Worm (Caenorhabditis elegans) whole organism, L3 larva: ENCODE data around the gene M199.136.

ENCODE experiments used
- aly-2 ChIP-seq: fragments of 150-350 bp; optimal IDR thresholded peaks from 2 replicates; lab custom pipeline; 2014; ENCODE audit warnings: missing biosample characterization, missing genetic modification characterization
- ceh-28 ChIP-seq: fragments of 150-350 bp; optimal IDR thresholded peaks from 2 replicates; lab custom pipeline; 2014; ENCODE audit warnings: missing biosample characterization, missing genetic modification reagents, missing genetic modification characterization
- elt-3 ChIP-seq, 3 experiments: fragments of 150-350 bp in 1 of 3; sonication (generic microtip) in 2 of 3; optimal IDR thresholded peaks; 2 replicates in 2 of 3; 4 replicates in 1 of 3; lab custom pipeline; 2014 to 2017; ENCODE audit warnings: missing biosample characterization in 3 of 3, missing genetic modification characterization in 3 of 3
- fkh-10 ChIP-seq: sonication (generic microtip); optimal IDR thresholded peaks from 2 replicates; lab custom pipeline; 2017; ENCODE audit warnings: missing biosample characterization, missing genetic modification reagents, missing genetic modification characterization
- mdl-1 ChIP-seq: fragments of 150-350 bp; optimal IDR thresholded peaks from 2 replicates; lab custom pipeline; 2014; ENCODE audit warnings: missing biosample characterization, missing genetic modification characterization
- nhr-237 ChIP-seq: fragments of 150-350 bp; optimal IDR thresholded peaks from 2 replicates; lab custom pipeline; 2014; ENCODE audit warnings: missing biosample characterization, missing genetic modification characterization
- nhr-25 ChIP-seq: sonication (generic microtip); optimal IDR thresholded peaks from 2 replicates; lab custom pipeline; 2017; ENCODE audit warnings: missing biosample characterization, missing genetic modification characterization
- nhr-28 ChIP-seq: fragments of 150-350 bp; optimal IDR thresholded peaks from 2 replicates; lab custom pipeline; 2014; ENCODE audit warnings: missing biosample characterization, missing genetic modification characterization
- nhr-77 ChIP-seq: fragments of 150-350 bp; optimal IDR thresholded peaks from 2 replicates; lab custom pipeline; 2014; ENCODE audit warnings: missing biosample characterization, missing genetic modification characterization
- snpc-4 ChIP-seq: fragments of 150-350 bp; optimal IDR thresholded peaks from 2 replicates; lab custom pipeline; 2014; ENCODE audit warnings: missing biosample characterization, missing genetic modification characterization
- unc-62 ChIP-seq: fragments of 150-350 bp; sonication (generic microtip); optimal IDR thresholded peaks from 4 replicates; lab custom pipeline; 2014; ENCODE audit warnings: missing biosample characterization, missing genetic modification reagents, missing genetic modification characterization

- TF ChIP-seq fkh-10 (GFP tag; lab: Kevin White, UChicago) = no peak
- TF ChIP-seq nhr-25 = no peak
- TF ChIP-seq mdl-1 (tag; lab: Kevin White, UChicago) = no peak
- TF ChIP-seq unc-62 (GFP tag; lab: Kevin White, UChicago) = no peak
- TF ChIP-seq nhr-28 = no peak
- no peak for TF ChIP-seq ceh-28 (tag; lab: Kevin White, UChicago)
- TF ChIP-seq nhr-237 (tag; lab: Kevin White, UChicago) = no peak
- no peak for TF ChIP-seq nhr-77 (tag; lab: Kevin White, UChicago)
- TF ChIP-seq elt-3 (tag; optimal IDR thresholded peaks at IDR 0.05; lab: Kevin White, UChicago) = no peak
- TF ChIP-seq aly-2 (tag; lab: Kevin White, UChicago) = no peak
- TF ChIP-seq snpc-4 (tag; lab: Kevin White, UChicago) = no peak
Measured at ce11 chrIV:15131697-15132096, 13.2 kb downstream of the M199.136 start, which contains the start of gene col-135.
